Worm (Caenorhabditis elegans): Measurements from ENCODE around the gene dnc-2.

dnc-2 gene

DNA sequence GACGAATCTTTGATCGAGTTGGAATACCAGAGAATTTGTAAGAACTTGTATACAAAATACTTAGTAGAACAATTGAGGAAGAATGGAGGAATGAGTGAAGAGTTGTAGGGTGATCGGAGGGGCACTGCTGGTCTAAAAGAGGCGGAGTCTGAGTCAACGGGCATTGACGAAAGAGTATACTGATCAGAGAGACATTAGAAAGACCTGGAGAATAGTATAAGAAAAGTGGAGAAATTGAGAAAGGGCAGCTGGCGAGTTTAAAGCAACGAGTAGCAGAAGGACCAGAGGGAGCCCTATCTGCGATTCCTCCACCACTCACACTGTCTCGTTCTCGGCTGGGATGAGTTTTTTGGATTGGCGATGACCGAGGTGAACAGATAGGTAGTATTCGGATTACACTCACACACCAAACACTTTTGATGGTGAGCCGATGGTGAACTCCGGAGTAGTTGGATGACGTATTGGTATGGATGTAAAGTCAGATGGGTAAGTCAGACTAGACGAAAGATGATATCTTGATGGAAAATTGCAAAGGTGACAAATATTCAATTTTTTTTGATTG, 6.0 kb upstream of the dnc-2 start, which contains the start of gene EGAP1.5:
TSS of gene EGAP1.5 (plus strand) at position 289 of the 562 bp plus-strand sequence.
- no peak for TF ChIP-seq scrt-1 (GFP tag; IDR thresholded peaks at IDR 0.05)
- no peak for TF ChIP-seq tra-4 (tag; optimal IDR thresholded peaks at IDR 0.05)
- no peak for TF ChIP-seq hmbx-1 (tag; optimal IDR thresholded peaks at IDR 0.05)
- no peak for TF ChIP-seq flt-1 (GFP tag; IDR thresholded peaks at IDR 0.05)
- no peak for TF ChIP-seq ama-1 (optimal IDR thresholded peaks at IDR 0.05)
- TF ChIP-seq aly-1 (tag; optimal IDR thresholded peaks at IDR 0.05) = no peak
- TF ChIP-seq F13C5.2 (tag; optimal IDR thresholded peaks at IDR 0.05) = no peak
- no peak for TF ChIP-seq tbx-37 (GFP tag; conservative IDR thresholded peaks at IDR 0.05)
- TF ChIP-seq hnd-1 (tag; optimal IDR thresholded peaks at IDR 0.05) = no peak
- TF ChIP-seq sea-1 (GFP tag; conservative IDR thresholded peaks at IDR 0.05) = no peak
- TF ChIP-seq pes-1 (GFP tag; IDR thresholded peaks at IDR 0.05) = no peak
- no peak for TF ChIP-seq ets-7 (tag; optimal IDR thresholded peaks at IDR 0.05)
- no peak for TF ChIP-seq ceh-36 (tag; optimal IDR thresholded peaks at IDR 0.05)
- no peak for TF ChIP-seq ceh-13 (GFP tag; optimal IDR thresholded peaks at IDR 0.05)

DNA sequence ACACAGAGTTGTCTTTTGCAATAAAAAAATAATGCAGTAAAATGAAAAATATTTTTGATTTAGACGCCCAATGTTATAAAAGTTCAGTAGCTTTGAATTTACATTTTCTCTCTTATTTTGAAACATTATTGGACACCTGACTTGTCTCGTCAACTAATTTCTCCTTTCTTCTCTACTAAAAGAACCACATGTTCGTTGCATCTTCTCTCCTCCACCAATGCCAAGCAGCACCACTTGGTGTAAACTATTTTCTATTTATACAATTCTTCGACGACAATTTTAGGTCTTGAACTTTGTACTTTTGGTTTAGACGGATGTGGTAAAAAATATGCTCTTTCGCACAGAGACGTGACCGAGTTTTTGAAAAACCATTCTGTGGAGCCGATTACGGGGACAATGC, 5.1 kb upstream of the dnc-2 start:
- no peak for TF ChIP-seq aly-1 (tag; optimal IDR thresholded peaks at IDR 0.05)
- TF ChIP-seq ama-1 (optimal IDR thresholded peaks at IDR 0.05) = no peak

DNA sequence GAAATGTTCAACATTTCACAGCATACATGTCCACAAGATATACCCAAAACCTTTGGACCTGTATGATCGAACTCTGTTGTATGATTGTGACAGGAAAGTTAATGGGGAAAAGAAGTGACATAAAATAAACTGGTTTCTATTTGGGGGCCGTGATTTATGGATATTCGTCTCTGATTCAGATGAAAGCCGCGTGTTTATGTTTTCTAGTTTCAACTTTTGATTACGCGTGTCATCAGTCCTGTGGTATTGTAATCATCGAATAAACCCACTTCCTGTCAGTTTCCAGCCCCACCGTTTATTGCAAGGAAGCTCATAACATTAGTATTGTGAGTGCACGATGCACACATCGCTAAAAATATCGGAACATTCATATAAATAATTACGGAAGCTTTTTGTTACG, 3.3 kb downstream of the dnc-2 start:
- TF ChIP-seq hmbx-1 (tag; optimal IDR thresholded peaks at IDR 0.05) = no peak
- TF ChIP-seq sea-1 (GFP tag; conservative IDR thresholded peaks at IDR 0.05) = no peak
- TF ChIP-seq ceh-13 (GFP tag; optimal IDR thresholded peaks at IDR 0.05) = no peak
- no peak for TF ChIP-seq tbx-11 (GFP tag; IDR thresholded peaks at IDR 0.05)
- no peak for TF ChIP-seq F13C5.2 (tag; optimal IDR thresholded peaks at IDR 0.05)
- TF ChIP-seq hmg-4 (GFP tag; optimal IDR thresholded peaks at IDR 0.05) = no peak

DNA sequence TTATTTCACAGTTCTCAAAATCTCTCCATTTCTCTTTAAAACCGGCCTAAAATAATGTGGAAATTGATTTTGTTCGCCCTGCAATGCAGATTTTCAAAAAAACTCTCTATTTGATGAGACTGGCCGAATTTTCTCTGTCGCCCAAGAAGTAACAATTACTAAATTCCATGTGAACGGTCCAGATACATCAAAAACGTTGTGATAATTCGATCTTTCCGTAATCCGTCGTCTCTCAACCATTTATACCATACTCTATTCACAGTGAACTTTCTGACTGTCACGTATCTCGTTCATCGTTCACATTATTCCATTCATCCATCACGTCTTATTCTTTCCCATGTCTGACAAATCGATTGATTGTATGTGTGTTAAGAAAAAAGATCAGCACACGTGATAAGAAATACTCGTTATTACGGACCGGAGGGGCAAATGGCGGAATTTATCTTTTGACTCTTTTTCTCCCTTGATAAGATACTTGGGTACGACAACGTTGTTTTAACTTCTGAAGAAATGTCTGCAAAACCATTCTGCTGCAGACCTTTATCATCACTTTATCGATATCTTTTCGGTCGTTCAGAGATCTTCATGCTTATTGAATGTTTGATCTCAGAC, 4.4 kb downstream of the dnc-2 start:
- no peak for TF ChIP-seq F13C5.2 (tag; optimal IDR thresholded peaks at IDR 0.05)
- TF ChIP-seq tbx-37 (GFP tag; conservative IDR thresholded peaks at IDR 0.05) = no peak
- no peak for TF ChIP-seq hmg-4 (GFP tag; optimal IDR thresholded peaks at IDR 0.05)
- no peak for TF ChIP-seq hmbx-1 (tag; optimal IDR thresholded peaks at IDR 0.05)

DNA sequence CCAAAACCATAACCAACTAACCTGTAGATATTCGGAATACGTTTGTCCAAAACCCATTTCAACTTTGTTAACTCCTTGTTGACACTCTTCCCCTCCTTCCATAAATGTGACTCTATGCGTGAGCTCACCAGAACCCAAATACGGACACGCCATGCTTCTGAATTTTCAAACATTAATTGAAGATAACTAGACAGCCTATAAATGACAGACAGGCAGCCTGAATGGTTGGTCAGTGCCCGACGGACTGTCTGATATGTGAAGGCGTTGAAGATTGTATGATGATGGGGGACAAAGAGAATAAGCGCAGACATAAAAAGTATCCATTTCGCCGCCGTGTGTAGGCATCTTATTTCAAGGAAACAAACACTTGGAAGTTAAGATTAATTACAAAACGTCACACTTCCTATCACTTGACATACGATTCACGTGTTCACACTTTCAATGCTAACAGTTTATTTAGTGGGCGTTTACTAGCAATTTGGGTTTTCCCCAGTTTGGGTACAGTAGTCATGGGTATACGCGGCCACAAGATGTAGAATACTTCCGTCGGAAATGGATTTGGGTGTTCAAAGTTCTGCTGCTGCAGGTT, 5.7 kb downstream of the dnc-2 start, which contains the start of the genes tdo-2 and C28H8.2:
TSS of gene tdo-2 (minus strand) at position 157 of the 589 bp plus-strand sequence.
TSS of gene C28H8.2 (plus strand) at position 524 of the 589 bp plus-strand sequence.
- TF ChIP-seq hmbx-1 (tag; optimal IDR thresholded peaks at IDR 0.05) (no peak), aly-1 (tag; optimal IDR thresholded peaks at IDR 0.05) (no peak), hnd-1 (tag; optimal IDR thresholded peaks at IDR 0.05) (no peak), ceh-13 (GFP tag; optimal IDR thresholded peaks at IDR 0.05) (no peak), hmg-4 (GFP tag; optimal IDR thresholded peaks at IDR 0.05) (no peak), scrt-1 (GFP tag; IDR thresholded peaks at IDR 0.05) (no peak), sea-1 (GFP tag; conservative IDR thresholded peaks at IDR 0.05) (no peak), tbx-11 (GFP tag; IDR thresholded peaks at IDR 0.05) (no peak), pes-1 (GFP tag; IDR thresholded peaks at IDR 0.05) (no peak), F13C5.2 (tag; optimal IDR thresholded peaks at IDR 0.05) (no peak), tbx-37 (GFP tag; conservative IDR thresholded peaks at IDR 0.05) (no peak), flt-1 (GFP tag; IDR thresholded peaks at IDR 0.05) (no peak), ama-1 (optimal IDR thresholded peaks at IDR 0.05) (no peak), tra-4 (tag; optimal IDR thresholded peaks at IDR 0.05) (no peak), ceh-36 (tag; optimal IDR thresholded peaks at IDR 0.05) (no peak), B0310.2 (tag; optimal IDR thresholded peaks at IDR 0.05) (no peak)

DNA sequence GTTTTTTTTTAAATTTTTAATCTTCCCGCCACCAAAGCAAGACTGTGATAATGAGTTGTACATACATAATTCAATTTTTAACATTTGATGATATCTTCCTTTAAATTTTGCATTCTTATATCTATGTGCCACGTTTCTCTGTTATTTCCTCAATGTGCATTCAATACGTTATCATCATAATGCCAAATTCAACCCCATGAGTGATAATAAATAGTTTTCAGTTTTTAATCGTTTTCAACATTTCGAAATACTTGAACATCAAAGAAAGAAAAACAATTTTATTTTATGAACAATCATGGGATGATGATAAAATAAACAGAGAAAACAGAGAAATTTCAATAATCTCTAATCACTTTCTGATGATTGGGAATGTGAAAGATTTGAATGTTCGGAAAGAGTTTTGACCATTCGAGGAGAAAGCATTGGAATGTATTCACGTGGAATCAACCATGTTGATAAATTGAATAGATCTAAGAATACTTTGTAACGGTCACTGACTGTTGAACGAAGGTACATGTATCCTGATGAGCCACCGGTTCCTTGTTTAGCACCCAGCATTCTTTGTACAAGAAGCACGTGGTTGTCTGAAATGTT, 8.1 kb downstream of the dnc-2 start:
- no peak for TF ChIP-seq tra-4 (tag; optimal IDR thresholded peaks at IDR 0.05)
- TF ChIP-seq sea-1 (GFP tag; conservative IDR thresholded peaks at IDR 0.05) = no peak
- TF ChIP-seq ets-7 (tag; optimal IDR thresholded peaks at IDR 0.05) = no peak
- TF ChIP-seq hmbx-1 (tag; optimal IDR thresholded peaks at IDR 0.05) = no peak
- no peak for TF ChIP-seq hmg-4 (GFP tag; optimal IDR thresholded peaks at IDR 0.05)
- no peak for TF ChIP-seq flt-1 (GFP tag; IDR thresholded peaks at IDR 0.05)

DNA sequence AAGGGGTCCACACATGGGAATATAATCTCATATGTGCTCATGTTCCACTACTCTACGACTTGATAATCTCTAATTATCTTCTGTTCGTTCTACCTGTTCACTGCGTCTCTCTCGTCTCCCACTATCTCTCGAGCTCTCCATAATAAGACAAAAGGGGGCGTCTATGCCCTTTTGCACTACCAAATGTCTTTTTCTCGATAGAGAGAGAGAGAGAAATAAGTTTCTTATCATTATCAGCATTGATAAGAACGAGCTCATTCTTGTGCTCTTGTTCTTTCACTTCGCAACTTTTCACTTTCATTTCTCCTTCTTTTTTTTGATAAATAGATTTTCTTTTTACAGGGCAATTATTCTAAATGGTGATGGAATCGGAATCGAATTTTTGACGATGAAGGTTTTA, 9.6 kb downstream of the dnc-2 start:
- TF ChIP-seq ceh-13 (GFP tag; optimal IDR thresholded peaks at IDR 0.05) = no peak
- TF ChIP-seq ets-7 (tag; optimal IDR thresholded peaks at IDR 0.05) = no peak
- TF ChIP-seq tra-4 (tag; optimal IDR thresholded peaks at IDR 0.05) = no peak
- no peak for TF ChIP-seq hnd-1 (tag; optimal IDR thresholded peaks at IDR 0.05)
- TF ChIP-seq hmg-4 (GFP tag; optimal IDR thresholded peaks at IDR 0.05) = no peak
- TF ChIP-seq scrt-1 (GFP tag; IDR thresholded peaks at IDR 0.05) = no peak
- no peak for TF ChIP-seq F13C5.2 (tag; optimal IDR thresholded peaks at IDR 0.05)
- no peak for TF ChIP-seq pes-1 (GFP tag; IDR thresholded peaks at IDR 0.05)
- TF ChIP-seq ceh-36 (tag; optimal IDR thresholded peaks at IDR 0.05) = no peak
- no peak for TF ChIP-seq sea-1 (GFP tag; conservative IDR thresholded peaks at IDR 0.05)
- TF ChIP-seq hmbx-1 (tag; optimal IDR thresholded peaks at IDR 0.05) = no peak

DNA sequence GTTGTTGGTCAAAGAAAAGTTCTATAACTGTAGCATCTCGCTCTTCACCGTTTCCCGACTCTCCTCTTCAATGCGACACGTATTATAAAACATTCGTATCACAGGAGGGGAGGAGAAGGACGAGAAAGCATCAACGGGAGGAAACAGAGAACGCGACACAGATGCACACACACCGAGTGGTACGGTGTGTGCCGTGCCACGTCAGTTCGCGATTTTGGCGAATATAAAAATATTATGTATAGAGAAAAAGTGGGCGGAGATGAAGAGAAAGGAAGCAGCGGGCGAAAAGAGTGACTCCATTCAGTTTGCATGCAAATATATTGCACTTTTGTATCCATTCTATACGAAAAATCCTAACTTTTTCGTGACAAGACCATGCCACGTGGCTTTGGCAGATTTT, 10.8 kb downstream of the dnc-2 start:
- TF ChIP-seq hmbx-1 (tag; optimal IDR thresholded peaks at IDR 0.05) (no peak), pes-1 (GFP tag; IDR thresholded peaks at IDR 0.05) (no peak), aly-1 (tag; optimal IDR thresholded peaks at IDR 0.05) (peak; percentile 23)
